Fruit fly (Drosophila melanogaster): Measurements from ENCODE around the gene CG15772.
A peak's percentile ranks its signal among the peaks of the same experiment; 100 is the strongest.

The CG15772 gene

dm6 chrX:5735268-5735941 is 16.6 kb upstream of the CG15772 start (continued):
- TF ChIP-seq Smox (GFP tag; optimal IDR thresholded peaks at IDR 0.05) (peak; percentile 92), CG3032 (tag; optimal IDR thresholded peaks at IDR 0.05) (peak; percentile 85), net (GFP tag; optimal IDR thresholded peaks at IDR 0.05) (peak; percentile 90), Eip93F (GFP tag; optimal IDR thresholded peaks at IDR 0.05) (peak; percentile 74), CG15336 (GFP tag; IDR thresholded peaks at IDR 0.05) (peak; percentile 89), Ets96B (tag; optimal IDR thresholded peaks at IDR 0.05) (peak; percentile 81), CG34406 (GFP tag; optimal IDR thresholded peaks at IDR 0.05) (peak; percentile 95), CG6808 (GFP tag; optimal IDR thresholded peaks at IDR 0.05) (peak; percentile 73), achi (GFP tag; optimal IDR thresholded peaks at IDR 0.05) (peak; percentile 89), CG8119 (GFP tag; IDR thresholded peaks at IDR 0.05) (peak; percentile 88), cyc (GFP tag; optimal IDR thresholded peaks at IDR 0.05) (peak; percentile 79), CG16779 (tag; optimal IDR thresholded peaks at IDR 0.05) (peak; percentile 71), salr (GFP tag; optimal IDR thresholded peaks at IDR 0.05) (peak; percentile 80 to 82), CG10669 (GFP tag; optimal IDR thresholded peaks at IDR 0.05) (peak; percentile 83), Lpt (GFP tag; optimal IDR thresholded peaks at IDR 0.05) (peak; percentile 78), CG4318 (GFP tag; optimal IDR thresholded peaks at IDR 0.05) (peak; percentile 71), svp (GFP tag) (peak; percentile 97), Sox15 (GFP tag; optimal IDR thresholded peaks at IDR 0.05) (peak; percentile 91), spab (GFP tag; optimal IDR thresholded peaks at IDR 0.05) (peak; percentile 71), Met (GFP tag; optimal IDR thresholded peaks at IDR 0.05) (peak; percentile 95), eg (GFP tag; IDR thresholded peaks at IDR 0.05) (peak; percentile 93), acj6 (GFP tag; optimal IDR thresholded peaks at IDR 0.05) (peak; percentile 94), fd85E (GFP tag; optimal IDR thresholded peaks at IDR 0.05) (peak; percentile 49), CG32006 (GFP tag; optimal IDR thresholded peaks at IDR 0.05) (peak; percentile 90), dsx (GFP tag; optimal IDR thresholded peaks at IDR 0.05; ENCODE audit: poor library complexity, severe bottlenecking) (peak; percentile 88), CG6276 (GFP tag; optimal IDR thresholded peaks at IDR 0.05) (peak; percentile 83), Eip78C (GFP tag) (peak; percentile 98), CG6163 (GFP tag; IDR thresholded peaks at IDR 0.05) (peak; percentile 95), pdm3 (GFP tag; optimal IDR thresholded peaks at IDR 0.05) (peak; percentile 95), CG10631 (GFP tag; optimal IDR thresholded peaks at IDR 0.05) (peak; percentile 91), CG7368 (GFP tag; optimal IDR thresholded peaks at IDR 0.05) (peak; percentile 81), Eip75B (GFP tag; optimal IDR thresholded peaks at IDR 0.05) (peak; percentile 93), Sox14 (GFP tag; optimal IDR thresholded peaks at IDR 0.05) (peak; percentile 92)

- TF ChIP-seq Gug (GFP tag; IDR thresholded peaks at IDR 0.05) = peak; percentile 47; the same call in 1 of the 2 replicates
- no peak for TF ChIP-seq CG11762 (GFP tag; optimal IDR thresholded peaks at IDR 0.05; ENCODE audit: insufficient read depth)
- peak; percentile 66 for TF ChIP-seq CG6163 (GFP tag; IDR thresholded peaks at IDR 0.05)
- no peak for TF ChIP-seq CG4318 (GFP tag; optimal IDR thresholded peaks at IDR 0.05)
- TF ChIP-seq lz (GFP tag; optimal IDR thresholded peaks at IDR 0.05) = no peak
- no peak for TF ChIP-seq dac (GFP tag; optimal IDR thresholded peaks at IDR 0.05)
- no peak for TF ChIP-seq salr (GFP tag; optimal IDR thresholded peaks at IDR 0.05)
- no peak for TF ChIP-seq Eip93F (GFP tag; optimal IDR thresholded peaks at IDR 0.05)
- TF ChIP-seq Eip78C (GFP tag) = no peak
- TF ChIP-seq CG15336 (GFP tag; IDR thresholded peaks at IDR 0.05) = 0 out of 2 replicates have a peak, but pooled peaks have one; percentile 31
- TF ChIP-seq CG34406 (GFP tag; optimal IDR thresholded peaks at IDR 0.05) = no peak
- TF ChIP-seq esn (GFP tag; optimal IDR thresholded peaks at IDR 0.05) = no peak
- TF ChIP-seq Hr38 (GFP tag; optimal IDR thresholded peaks at IDR 0.05) = no peak
- TF ChIP-seq vri (GFP tag; optimal IDR thresholded peaks at IDR 0.05) = no peak
- TF ChIP-seq CG7368 (GFP tag; optimal IDR thresholded peaks at IDR 0.05) = peak; percentile 32
- TF ChIP-seq Hr4 (GFP tag; optimal IDR thresholded peaks at IDR 0.05) = peak; percentile 25
- TF ChIP-seq CG3032 (tag; optimal IDR thresholded peaks at IDR 0.05) = peak; percentile 11
- no peak for TF ChIP-seq Smox (GFP tag; optimal IDR thresholded peaks at IDR 0.05)
- peak; percentile 29 for TF ChIP-seq cyc (GFP tag; optimal IDR thresholded peaks at IDR 0.05)
- TF ChIP-seq svp (GFP tag) = no peak
- no peak for TF ChIP-seq CG6854 (GFP tag; optimal IDR thresholded peaks at IDR 0.05)
- TF ChIP-seq CG8119 (GFP tag; IDR thresholded peaks at IDR 0.05) = no peak; the same call in 2 of the 3 replicates
- peak; percentile 36 for TF ChIP-seq CG1621 (tag; optimal IDR thresholded peaks at IDR 0.05)
- TF ChIP-seq acj6 (GFP tag; optimal IDR thresholded peaks at IDR 0.05) = peak; percentile 11
- peak; percentile 45 for TF ChIP-seq CG31627 (GFP tag; optimal IDR thresholded peaks at IDR 0.05)
- peak; percentile 21 for TF ChIP-seq CG6276 (GFP tag; optimal IDR thresholded peaks at IDR 0.05)
- no peak for TF ChIP-seq CG11902 (GFP tag; optimal IDR thresholded peaks at IDR 0.05)
- no peak for TF ChIP-seq Ets21C (GFP tag; optimal IDR thresholded peaks at IDR 0.05)
- TF ChIP-seq Ets96B (tag; optimal IDR thresholded peaks at IDR 0.05) = peak; percentile 24
- TF ChIP-seq Sox102F (GFP tag; optimal IDR thresholded peaks at IDR 0.05) = no peak
- peak; percentile 1 for TF ChIP-seq Eip75B (GFP tag; optimal IDR thresholded peaks at IDR 0.05)
- TF ChIP-seq CG6808 (GFP tag; optimal IDR thresholded peaks at IDR 0.05) = peak; percentile 15
- TF ChIP-seq eg (GFP tag; IDR thresholded peaks at IDR 0.05) = peak; percentile 78
- peak; percentile 4 for TF ChIP-seq Sox15 (GFP tag; optimal IDR thresholded peaks at IDR 0.05)
These were observed 14.9 kb upstream of the CG15772 start for dm6 chrX:5737157-5737556.
